Worm (Caenorhabditis elegans) whole organism, young adult: ENCODE results near the gene C06A8.6.

Experiments used
- B0019.2 ChIP-seq: fragments of 200-800 bp; sonication (Bioruptor generic); conservative IDR thresholded peaks from 2 replicates; pipeline ENCODE4 v1.3.6; 2022; ENCODE audit warnings: missing genetic modification reagents, missing genetic modification characterization, missing compliant biosample characterization
- B0035.1 ChIP-seq: sonication (generic microtip); optimal IDR thresholded peaks from 2 replicates; lab custom pipeline; 2016; ENCODE audit warnings: missing genetic modification characterization, mild to moderate bottlenecking, missing compliant biosample characterization, missing genotype, missing genetic modification reagents
- F33H1.4 ChIP-seq: fragments of 200-800 bp; sonication (Bioruptor generic); IDR thresholded peaks from 2 replicates; pipeline ENCODE4 v1.3.6; 2022; ENCODE audit warnings: missing genetic modification reagents, missing genetic modification characterization, missing compliant biosample characterization
- F49E8.2 ChIP-seq: sonication (generic microtip); optimal IDR thresholded peaks from 3 replicates; lab custom pipeline; 2017; ENCODE audit warnings: missing genetic modification characterization, mild to moderate bottlenecking, missing compliant biosample characterization, antibody characterized with exemption, moderate library complexity; ENCODE audit not compliant: insufficient read depth
- F57A8.1 ChIP-seq: fragments of 200-800 bp; sonication (Bioruptor generic); optimal IDR thresholded peaks from 2 replicates; lab custom pipeline; 2018; ENCODE audit warnings: mild to moderate bottlenecking, missing genetic modification characterization, moderate library complexity, missing compliant biosample characterization
- F57C9.4 ChIP-seq: sonication (generic microtip); optimal IDR thresholded peaks from 2 replicates; lab custom pipeline; 2017; ENCODE audit warnings: mild to moderate bottlenecking, missing genetic modification characterization, missing compliant biosample characterization
- K11D2.4 ChIP-seq: fragments of 200-800 bp; sonication (Bioruptor generic); IDR thresholded peaks from 2 replicates; pipeline ENCODE4 v1.3.6; 2022; ENCODE audit warnings: missing genetic modification reagents, missing genetic modification characterization, missing compliant biosample characterization
- K12H6.12 ChIP-seq: fragments of 200-800 bp; sonication (Bioruptor generic); optimal IDR thresholded peaks from 2 replicates; lab custom pipeline; 2018; ENCODE audit warnings: mild to moderate bottlenecking, missing genetic modification characterization, missing compliant biosample characterization
- Y53G8AR.9 ChIP-seq: fragments of 200-800 bp; sonication (Bioruptor generic); conservative IDR thresholded peaks from 2 replicates; pipeline ENCODE4 v1.3.6; 2022; ENCODE audit warnings: missing genetic modification reagents, missing genetic modification characterization, missing compliant biosample characterization
- Y56A3A.18 ChIP-seq: fragments of 200-800 bp; sonication (Bioruptor generic); IDR thresholded peaks from 2 replicates; pipeline ENCODE4 v1.3.6; 2022; ENCODE audit warnings: missing genetic modification reagents, missing genetic modification characterization, missing compliant biosample characterization
- Y67H2A.10 ChIP-seq: fragments of 200-800 bp; sonication (Bioruptor generic); conservative IDR thresholded peaks from 2 replicates; pipeline ENCODE4 v1.3.6; 2022; ENCODE audit warnings: missing genetic modification reagents, missing genetic modification characterization, missing compliant biosample characterization
- Y95B8A.8 ChIP-seq: fragments of 200-800 bp; sonication (Bioruptor generic); IDR thresholded peaks from 2 replicates; pipeline ENCODE4 v1.3.6; 2022; ENCODE audit warnings: missing genetic modification reagents, missing genetic modification characterization, missing compliant biosample characterization
- ZK185.1 ChIP-seq: sonication (generic microtip); optimal IDR thresholded peaks from 2 replicates; lab custom pipeline; 2016; ENCODE audit warnings: mild to moderate bottlenecking, missing genetic modification characterization, missing compliant biosample characterization; ENCODE audit not compliant: poor library complexity, severe bottlenecking
- ama-1 ChIP-seq, 3 experiments: fragments of 150-350 bp in 1 of 3; sonication (generic microtip) in 2 of 3; optimal IDR thresholded peaks; 2 replicates each; lab custom pipeline; 2014 to 2018; ENCODE audit warnings: missing biosample characterization in 2 of 3, missing genetic modification characterization in 2 of 3, missing genetic modification reagents in 2 of 3
- attf-5 ChIP-seq: fragments of 200-800 bp; sonication (Bioruptor generic); optimal IDR thresholded peaks from 2 replicates; lab custom pipeline; 2018; ENCODE audit warnings: mild to moderate bottlenecking, missing genetic modification characterization, missing compliant biosample characterization
- ccch-3 ChIP-seq: fragments of 200-800 bp; sonication (Bioruptor generic); optimal IDR thresholded peaks from 2 replicates; lab custom pipeline; 2018; ENCODE audit warnings: mild to moderate bottlenecking, missing genetic modification characterization, missing compliant biosample characterization
- cebp-1 ChIP-seq, 2 experiments: fragments of 200-800 bp in 1 of 2; sonication (Bioruptor generic) in 1 of 2; sonication (generic microtip) in 1 of 2; IDR thresholded peaks in 1 of 2; optimal IDR thresholded peaks in 1 of 2; 2 replicates each; pipeline versions ENCODE4 v1.3.6 to Lab custom; 2017 to 2022; ENCODE audit warnings: missing compliant biosample characterization in 2 of 2, missing genetic modification characterization in 2 of 2, mild to moderate bottlenecking in 1 of 2, missing genetic modification reagents in 1 of 2, moderate library complexity in 1 of 2
- cebp-2 ChIP-seq: fragments of 200-800 bp; sonication (Bioruptor generic); IDR thresholded peaks from 2 replicates; pipeline ENCODE4 v1.3.6; 2022; ENCODE audit warnings: missing genetic modification characterization, missing compliant biosample characterization
- ceh-100 ChIP-seq: fragments of 200-800 bp; sonication (Bioruptor generic); IDR thresholded peaks from 2 replicates; pipeline ENCODE4 v1.3.6; 2022; ENCODE audit warnings: missing genetic modification reagents, missing genetic modification characterization, missing compliant biosample characterization
- ceh-27 ChIP-seq: fragments of 200-800 bp; sonication (Bioruptor generic); optimal IDR thresholded peaks from 2 replicates; lab custom pipeline; 2018; ENCODE audit warnings: mild to moderate bottlenecking, missing genetic modification characterization, moderate library complexity, missing compliant biosample characterization
- ceh-91 ChIP-seq: fragments of 200-800 bp; sonication (Bioruptor generic); IDR thresholded peaks from 2 replicates; pipeline ENCODE4 v1.3.6; 2022; ENCODE audit warnings: missing genetic modification reagents, missing genetic modification characterization, missing compliant biosample characterization
- die-1 ChIP-seq: sonication (generic microtip); optimal IDR thresholded peaks from 2 replicates; lab custom pipeline; 2016; ENCODE audit warnings: missing genotype, mild to moderate bottlenecking, missing genetic modification characterization, missing compliant biosample characterization
- ets-4 ChIP-seq: fragments of 200-800 bp; sonication (Bioruptor generic); optimal IDR thresholded peaks from 2 replicates; lab custom pipeline; 2018; ENCODE audit warnings: mild to moderate bottlenecking, missing genetic modification characterization, missing compliant biosample characterization
- hmg-20 ChIP-seq: fragments of 200-800 bp; sonication (Bioruptor generic); IDR thresholded peaks from 2 replicates; pipeline ENCODE4 v1.3.6; 2022; ENCODE audit warnings: missing genetic modification reagents, missing genetic modification characterization, missing compliant biosample characterization
- hsf-1 ChIP-seq: fragments of 200-800 bp; sonication (Bioruptor generic); IDR thresholded peaks from 2 replicates; pipeline ENCODE4 v1.3.6; 2022; ENCODE audit warnings: missing genetic modification reagents, missing genetic modification characterization, missing compliant biosample characterization
- let-526 ChIP-seq: fragments of 200-800 bp; sonication (Bioruptor generic); IDR thresholded peaks from 2 replicates; pipeline ENCODE4 v1.3.6; 2022; ENCODE audit warnings: missing genetic modification reagents, missing genetic modification characterization, missing compliant biosample characterization
- let-607 ChIP-seq, 2 experiments: fragments of 200-800 bp in 1 of 2; sonication (Bioruptor generic) in 1 of 2; sonication (generic microtip) in 1 of 2; optimal IDR thresholded peaks; 2 replicates each; lab custom pipeline; 2016 to 2018; ENCODE audit warnings: mild to moderate bottlenecking in 2 of 2, missing compliant biosample characterization in 2 of 2, missing genetic modification characterization in 2 of 2, moderate library complexity in 2 of 2, missing genotype in 1 of 2
- lin-35 ChIP-seq, 3 experiments: fragments of 150-350 bp in 2 of 3; sonication (generic microtip) in 1 of 3; optimal IDR thresholded peaks; 2 replicates each; lab custom pipeline; 2014 to 2018; ENCODE audit warnings: missing biosample characterization in 3 of 3, missing genetic modification characterization in 3 of 3, missing genetic modification reagents in 3 of 3
- lin-40 ChIP-seq: sonication (generic microtip); optimal IDR thresholded peaks from 2 replicates; lab custom pipeline; 2016; ENCODE audit warnings: missing genetic modification characterization, mild to moderate bottlenecking, missing compliant biosample characterization, missing genotype, missing genetic modification reagents
- nfyb-1 ChIP-seq: fragments of 200-800 bp; sonication (Bioruptor generic); IDR thresholded peaks from 2 replicates; pipeline ENCODE4 v1.3.6; 2022; ENCODE audit warnings: missing genetic modification reagents, missing genetic modification characterization, missing compliant biosample characterization
- nhr-27 ChIP-seq: fragments of 200-800 bp; sonication (Bioruptor generic); optimal IDR thresholded peaks from 2 replicates; lab custom pipeline; 2018; ENCODE audit warnings: mild to moderate bottlenecking, missing genetic modification characterization, moderate library complexity, missing compliant biosample characterization
- nhr-80 ChIP-seq: sonication (generic microtip); optimal IDR thresholded peaks from 2 replicates; lab custom pipeline; 2016; ENCODE audit warnings: missing genetic modification characterization, missing compliant biosample characterization
- repo-1 ChIP-seq: sonication (generic microtip); optimal IDR thresholded peaks from 2 replicates; lab custom pipeline; 2017; ENCODE audit warnings: mild to moderate bottlenecking, missing genetic modification characterization, missing compliant biosample characterization
- snpc-1.1 ChIP-seq: sonication (generic microtip); optimal IDR thresholded peaks from 2 replicates; lab custom pipeline; 2017; ENCODE audit warnings: missing genetic modification characterization, mild to moderate bottlenecking, missing compliant biosample characterization, antibody characterized with exemption, moderate library complexity, missing genotype, missing genetic modification reagents; ENCODE audit not compliant: insufficient read depth
- tbp1 ChIP-seq: fragments of 200-800 bp; sonication (Bioruptor generic); optimal IDR thresholded peaks from 2 replicates; lab custom pipeline; 2018; ENCODE audit warnings: mild to moderate bottlenecking, missing genetic modification characterization, missing compliant biosample characterization
- tbx-9 ChIP-seq: sonication (generic microtip); optimal IDR thresholded peaks from 2 replicates; lab custom pipeline; 2016; ENCODE audit warnings: borderline replicate concordance, missing genetic modification characterization, inconsistent platforms, missing compliant biosample characterization
- ztf-18 ChIP-seq: sonication (generic microtip); optimal IDR thresholded peaks from 2 replicates; lab custom pipeline; 2016; ENCODE audit warnings: missing genotype, mild to moderate bottlenecking, missing genetic modification characterization, missing compliant biosample characterization
- ztf-25 ChIP-seq: fragments of 200-800 bp; sonication (Bioruptor generic); IDR thresholded peaks from 2 replicates; pipeline ENCODE4 v1.3.6; 2022; ENCODE audit warnings: missing genetic modification reagents, missing genetic modification characterization, missing compliant biosample characterization
- ztf-3 ChIP-seq: fragments of 200-800 bp; sonication (Bioruptor generic); optimal IDR thresholded peaks from 2 replicates; lab custom pipeline; 2018; ENCODE audit warnings: mild to moderate bottlenecking, missing genetic modification characterization, missing compliant biosample characterization

C06A8.6 gene

DNA sequence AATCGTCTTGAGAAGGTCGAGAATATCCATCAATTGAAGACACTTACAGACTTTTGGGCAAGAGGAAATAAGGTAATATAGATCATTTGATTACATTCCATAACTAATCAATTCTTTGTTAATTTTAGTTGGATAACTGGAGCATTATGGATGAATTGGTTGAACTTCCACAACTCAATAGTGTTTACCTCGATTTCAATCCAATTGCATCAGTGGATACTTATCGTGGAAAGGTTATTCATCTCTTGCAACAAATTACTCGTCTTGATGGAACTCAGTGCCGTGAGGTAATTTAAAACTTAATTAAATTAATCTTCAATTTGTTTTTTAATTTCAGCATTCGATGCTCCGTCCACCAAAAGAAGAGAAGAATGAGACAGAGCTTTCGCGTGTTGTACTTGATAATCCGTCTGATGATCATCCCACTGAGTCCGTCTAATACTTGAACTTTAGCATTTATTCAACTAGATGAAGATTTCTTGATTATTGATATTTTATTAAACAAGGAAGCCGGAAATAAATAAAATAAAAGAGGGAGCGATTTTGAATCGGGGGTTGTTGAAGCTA is 1.2 kb downstream of the C06A8.6 start:
- peak; percentile 31 for TF ChIP-seq ZK185.1 (tag; lab: Kevin White, UChicago)
- TF ChIP-seq F49E8.2 (tag; lab: Kevin White, UChicago), result no peak
- TF ChIP-seq lin-35 (GFP tag; optimal IDR thresholded peaks at IDR 0.05; lab: Kevin White, UChicago), result peak in 1 of 3 experiments; percentile 16
- TF ChIP-seq ceh-91, result no peak
- TF ChIP-seq repo-1 (tag; lab: Kevin White, UChicago), result peak; percentile 57
- 0 out of 2 replicates have a peak, but pooled peaks have one; percentile 27 for TF ChIP-seq Y53G8AR.9
- TF ChIP-seq snpc-1.1 (tag; lab: Kevin White, UChicago), result no peak
- peak; percentile 68 for TF ChIP-seq ama-1 (optimal IDR thresholded peaks at IDR 0.05; lab: Kevin White, UChicago)
- TF ChIP-seq ama-1 (GFP tag; optimal IDR thresholded peaks at IDR 0.05; lab: Kevin White, UChicago), result no peak

DNA sequence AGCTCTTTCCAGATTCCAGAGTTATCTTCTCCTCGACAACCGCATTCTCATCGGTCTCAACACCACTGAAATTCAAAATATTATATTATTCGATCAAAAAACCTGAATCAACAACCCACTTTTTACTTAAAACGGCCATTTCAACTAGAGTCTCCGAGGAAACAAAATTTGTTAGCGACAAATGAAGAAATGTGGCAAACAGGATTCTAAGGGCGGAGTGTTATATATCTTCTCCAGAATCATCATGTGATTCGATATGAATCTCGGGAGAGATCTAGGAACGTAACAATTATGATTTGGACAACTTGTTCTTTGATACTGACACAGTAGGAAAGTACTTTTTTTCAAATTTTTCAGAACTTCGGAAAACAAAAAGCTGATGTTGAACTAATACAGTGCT is 3.9 kb downstream of the C06A8.6 start:
- TF ChIP-seq hsf-1 (GFP tag; lab: Robert Waterston, UW) (0 out of 2 replicates have a peak, but pooled peaks have one; percentile 9), die-1 (no peak)

DNA sequence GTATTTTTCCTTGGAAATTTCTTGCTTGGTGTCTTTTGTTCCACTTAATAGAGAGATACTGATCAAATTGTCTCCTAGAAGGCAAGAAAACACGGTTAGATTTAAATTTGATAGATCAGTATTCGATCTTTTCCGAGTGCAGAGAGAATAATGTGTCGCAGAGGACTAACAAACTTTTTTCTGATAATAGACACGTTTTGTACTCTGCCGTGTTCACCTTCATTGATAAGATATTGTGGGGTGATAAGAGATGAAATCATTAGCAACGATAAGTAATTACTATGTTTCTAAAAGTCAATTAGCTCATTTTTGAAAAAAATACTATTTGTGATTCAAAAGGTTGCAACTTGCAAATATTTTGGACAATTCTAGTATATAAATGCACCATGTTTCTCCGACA is 4.4 kb downstream of the C06A8.6 start:
- TF ChIP-seq K11D2.4 (GFP tag; lab: Robert Waterston, UW), result 0 out of 2 replicates have a peak, but pooled peaks have one; percentile 16
- TF ChIP-seq tbx-9 (tag; lab: Kevin White, UChicago), result no peak
- peak; percentile 14 for TF ChIP-seq ets-4 (GFP tag; lab: Kevin White, UChicago)
- TF ChIP-seq Y56A3A.18, result no peak; the same call in 1 of the 2 replicates
- 0 out of 2 replicates have a peak, but pooled peaks have one; percentile 26 for TF ChIP-seq cebp-2 (GFP tag; lab: Robert Waterston, UW)
- TF ChIP-seq nfyb-1 (GFP tag; lab: Robert Waterston, UW), result peak; percentile 25; the same call in 1 of the 2 replicates

DNA sequence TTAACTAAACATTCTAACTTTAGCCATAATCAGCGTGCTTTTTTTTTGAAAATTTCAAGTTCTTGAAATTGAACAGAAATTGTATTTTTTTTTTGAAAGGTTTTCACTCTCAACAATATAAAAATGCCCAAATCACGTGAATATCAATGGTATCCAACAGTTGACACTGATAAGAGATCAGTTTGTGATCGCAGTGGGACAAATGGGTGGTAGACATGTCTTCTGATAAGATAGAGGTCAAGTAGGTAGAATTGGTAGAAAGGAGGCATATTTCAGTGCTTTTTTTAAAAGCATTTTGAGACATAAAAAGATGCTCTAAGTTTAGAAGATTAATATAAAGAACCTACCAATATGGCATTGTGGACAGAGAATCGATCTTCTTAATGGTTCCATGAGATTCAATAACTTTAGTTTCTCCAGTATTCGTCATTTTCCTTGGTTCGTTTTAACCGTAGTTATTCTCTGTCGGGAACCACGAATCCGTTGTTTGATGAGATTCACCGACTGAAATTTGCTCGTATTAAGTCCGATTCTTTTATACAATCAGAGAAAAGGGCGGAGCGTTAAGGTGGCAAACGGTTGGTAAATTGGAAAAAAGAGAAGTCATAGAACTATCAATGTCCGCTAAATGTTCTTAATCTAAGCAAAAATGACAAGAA is 5.2 kb downstream of the C06A8.6 start, which contains the start of gene mthf-1:
mthf-1 (minus strand) TSS at position 504 of the 659 bp plus-strand sequence.
- TF ChIP-seq let-526 (GFP tag; lab: Robert Waterston, UW), result no peak
- TF ChIP-seq let-607 (tag; optimal IDR thresholded peaks at IDR 0.05; lab: Kevin White, UChicago), result peak in 1 of 2 experiments; percentile 13
- no peak for TF ChIP-seq cebp-1 (GFP tag; IDR thresholded peaks at IDR 0.05; lab: Robert Waterston, UW)
- peak; percentile 22 for TF ChIP-seq cebp-1 (tag; optimal IDR thresholded peaks at IDR 0.05; lab: Kevin White, UChicago)
- TF ChIP-seq F33H1.4 (GFP tag; lab: Robert Waterston, UW), result no peak
- TF ChIP-seq lin-35 (GFP tag; optimal IDR thresholded peaks at IDR 0.05; lab: Kevin White, UChicago), result peak in 1 of 3 experiments; percentile 41
- TF ChIP-seq ceh-27 (GFP tag; lab: Kevin White, UChicago), result no peak
- no peak for TF ChIP-seq hmg-20 (GFP tag; lab: Robert Waterston, UW)
- no peak for TF ChIP-seq ccch-3
- TF ChIP-seq K11D2.4 (GFP tag; lab: Robert Waterston, UW), result 0 out of 2 replicates have a peak, but pooled peaks have one; percentile 41
- TF ChIP-seq ztf-3 (GFP tag; lab: Kevin White, UChicago), result no peak
- no peak for TF ChIP-seq F49E8.2 (tag; lab: Kevin White, UChicago)
- no peak for TF ChIP-seq B0019.2 (GFP tag; lab: Robert Waterston, UW)
- no peak for TF ChIP-seq nhr-27 (tag; lab: Kevin White, UChicago)
- no peak for TF ChIP-seq F57C9.4 (tag; lab: Kevin White, UChicago)
- TF ChIP-seq attf-5 (GFP tag; lab: Kevin White, UChicago), result no peak
- TF ChIP-seq F57A8.1, result no peak
- no peak for TF ChIP-seq Y95B8A.8 (GFP tag; lab: Robert Waterston, UW)
- TF ChIP-seq Y56A3A.18, result peak; percentile 26; the same call in 1 of the 2 replicates
- TF ChIP-seq lin-40, result no peak
- TF ChIP-seq tbp1, result peak; percentile 2
- no peak for TF ChIP-seq ztf-25 (GFP tag; lab: Robert Waterston, UW)
- TF ChIP-seq Y67H2A.10 (GFP tag; lab: Robert Waterston, UW), result no peak
- TF ChIP-seq ceh-100 (GFP tag; lab: Robert Waterston, UW), result no peak
- TF ChIP-seq K12H6.12, result no peak
- TF ChIP-seq B0035.1, result no peak
- TF ChIP-seq nhr-80 (tag; lab: Kevin White, UChicago), result peak; percentile 71
- TF ChIP-seq ztf-18 (tag; lab: Kevin White, UChicago), result no peak
